Worm (Caenorhabditis elegans): ENCODE results near the gene kbp-2.

The kbp-2 gene

ce11 chrIII:4924134-4924533 is 20.4 kb upstream of the kbp-2 start:
- TF ChIP-seq unc-62 (GFP tag; optimal IDR thresholded peaks at IDR 0.05), result no peak
- no peak for TF ChIP-seq zag-1 (tag; optimal IDR thresholded peaks at IDR 0.05)
- TF ChIP-seq efl-3 (GFP tag; optimal IDR thresholded peaks at IDR 0.05), result no peak
- TF ChIP-seq nhr-237 (tag; optimal IDR thresholded peaks at IDR 0.05), result no peak
- no peak for TF ChIP-seq ztf-11 (tag; optimal IDR thresholded peaks at IDR 0.05)
- no peak for TF ChIP-seq blmp-1 (tag; optimal IDR thresholded peaks at IDR 0.05)
- no peak for TF ChIP-seq fkh-8 (tag; optimal IDR thresholded peaks at IDR 0.05)
- TF ChIP-seq ceh-90 (tag; optimal IDR thresholded peaks at IDR 0.05), result no peak
- no peak for TF ChIP-seq alr-1 (tag; optimal IDR thresholded peaks at IDR 0.05; ENCODE audit: borderline replicate concordance)
- no peak for TF ChIP-seq efl-1 (optimal IDR thresholded peaks at IDR 0.05)
- TF ChIP-seq efl-1 (GFP tag; optimal IDR thresholded peaks at IDR 0.05 in 1 of 2), result no peak
- TF ChIP-seq ceh-88 (GFP tag; IDR thresholded peaks at IDR 0.05), result no peak
- no peak for TF ChIP-seq pqm-1 (tag; optimal IDR thresholded peaks at IDR 0.05)
- TF ChIP-seq ceh-82 (tag; optimal IDR thresholded peaks at IDR 0.05), result no peak
- TF ChIP-seq snpc-4 (tag; optimal IDR thresholded peaks at IDR 0.05), result no peak
- TF ChIP-seq ama-1 (optimal IDR thresholded peaks at IDR 0.05), result no peak
- no peak for TF ChIP-seq ces-1 (GFP tag; optimal IDR thresholded peaks at IDR 0.05)
- TF ChIP-seq isw-1 (GFP tag; IDR thresholded peaks at IDR 0.05), result no peak
- no peak for TF ChIP-seq unc-98 (GFP tag; IDR thresholded peaks at IDR 0.05)
- TF ChIP-seq lsy-2 (tag; optimal IDR thresholded peaks at IDR 0.05), result no peak
- TF ChIP-seq ztf-4 (tag; optimal IDR thresholded peaks at IDR 0.05), result no peak

- peak; percentile 18 for TF ChIP-seq nhr-20 (tag; optimal IDR thresholded peaks at IDR 0.05)
- TF ChIP-seq ceh-88 (GFP tag; IDR thresholded peaks at IDR 0.05), result peak; percentile 8; the same call in 1 of the 2 replicates
- TF ChIP-seq lsy-2 (tag; optimal IDR thresholded peaks at IDR 0.05), result peak in 1 of 2 experiments; percentile 18
- peak; percentile 36 for TF ChIP-seq snu-23 (GFP tag; optimal IDR thresholded peaks at IDR 0.05)
- TF ChIP-seq swsn-7 (tag; optimal IDR thresholded peaks at IDR 0.05), result peak; percentile 19
- TF ChIP-seq nhr-19 (GFP tag; conservative IDR thresholded peaks at IDR 0.05), result peak; percentile 66
- peak; percentile 60 for TF ChIP-seq nhr-90 (tag; optimal IDR thresholded peaks at IDR 0.05; ENCODE audit: poor library complexity)
- TF ChIP-seq efl-1 (optimal IDR thresholded peaks at IDR 0.05), result peak; percentile 15 to 30
- TF ChIP-seq efl-1 (GFP tag; optimal IDR thresholded peaks at IDR 0.05 in 1 of 2), result peak in 1 of 2 experiments; percentile 91
- peak; percentile 57 for TF ChIP-seq nhr-47 (tag; optimal IDR thresholded peaks at IDR 0.05)
- peak; percentile 15 for TF ChIP-seq dsc-1 (tag; optimal IDR thresholded peaks at IDR 0.05)
- TF ChIP-seq lin-35 (GFP tag; optimal IDR thresholded peaks at IDR 0.05), result peak in 1 of 2 experiments; percentile 8
- TF ChIP-seq nhr-71 (tag; optimal IDR thresholded peaks at IDR 0.05), result peak; percentile 59
- peak in 1 of 3 experiments; percentile 11 for TF ChIP-seq dpl-1 (GFP tag; optimal IDR thresholded peaks at IDR 0.05)
- peak; percentile 51 for TF ChIP-seq grh-1 (GFP tag; IDR thresholded peaks at IDR 0.05)
- TF ChIP-seq fkh-8 (tag; optimal IDR thresholded peaks at IDR 0.05), result peak; percentile 36
- TF ChIP-seq tbx-2 (tag; optimal IDR thresholded peaks at IDR 0.05), result peak; percentile 4
Measured at ce11 chrIII:4922020-4922419, 18.3 kb upstream of the kbp-2 start, which contains the start of gene mmab-1. Gene mmab-1 (minus strand): TSS chrIII:4922114.

ce11 chrIII:4920221-4920620 is 16.5 kb upstream of the kbp-2 start, which contains the start of gene ula-1:
Gene ula-1 (minus strand): TSS chrIII:4920321.
- no peak for TF ChIP-seq lin-13 (GFP tag; optimal IDR thresholded peaks at IDR 0.05)
- TF ChIP-seq tbx-2 (tag; optimal IDR thresholded peaks at IDR 0.05), result no peak
- TF ChIP-seq nhr-77 (tag; optimal IDR thresholded peaks at IDR 0.05), result no peak
- no peak for TF ChIP-seq mab-9 (GFP tag; IDR thresholded peaks at IDR 0.05)
- TF ChIP-seq unc-30 (tag; optimal IDR thresholded peaks at IDR 0.05), result no peak
- TF ChIP-seq pqm-1 (tag; optimal IDR thresholded peaks at IDR 0.05), result no peak
- no peak for TF ChIP-seq elt-2 (tag; optimal IDR thresholded peaks at IDR 0.05)
- no peak for TF ChIP-seq ets-5 (GFP tag; IDR thresholded peaks at IDR 0.05)
- TF ChIP-seq aha-1 (tag; optimal IDR thresholded peaks at IDR 0.05), result no peak
- TF ChIP-seq isw-1 (GFP tag; IDR thresholded peaks at IDR 0.05), result no peak
- TF ChIP-seq mdl-1 (tag; optimal IDR thresholded peaks at IDR 0.05), result no peak
- no peak for TF ChIP-seq mep-1 (tag; optimal IDR thresholded peaks at IDR 0.05)
- TF ChIP-seq nhr-28 (tag; optimal IDR thresholded peaks at IDR 0.05), result no peak
- TF ChIP-seq Y116A8C.19 (tag; optimal IDR thresholded peaks at IDR 0.05; ENCODE audit: borderline replicate concordance), result no peak
- no peak for TF ChIP-seq snpc-4 (tag; optimal IDR thresholded peaks at IDR 0.05)
- TF ChIP-seq vab-15 (tag; optimal IDR thresholded peaks at IDR 0.05), result no peak
- no peak for TF ChIP-seq swsn-7 (tag; optimal IDR thresholded peaks at IDR 0.05)

All from whole organism, L1 larva.